Fruit fly (Drosophila melanogaster) whole organism, pupa: ENCODE results near the gene Ae2.

Source experiments
- CG8159 ChIP-seq: fragments of 200-800 bp; sonication (Bioruptor generic); optimal IDR thresholded peaks from 3 replicates; lab custom pipeline; 2018; ENCODE audit warnings: missing biosample characterization, mild to moderate bottlenecking, missing genetic modification characterization, moderate library complexity
- CG9948 ChIP-seq: fragments of 200-800 bp; sonication (Bioruptor generic); optimal IDR thresholded peaks from 2 replicates; lab custom pipeline; 2018; ENCODE audit warnings: missing biosample characterization, mild to moderate bottlenecking, missing genetic modification characterization, moderate library complexity
- D1 ChIP-seq: fragments of 200-800 bp; sonication (Bioruptor generic); optimal IDR thresholded peaks from 2 replicates; lab custom pipeline; 2018; ENCODE audit warnings: missing biosample characterization, mild to moderate bottlenecking, missing genetic modification characterization, moderate library complexity
- Ets98B ChIP-seq: fragments of 200-800 bp; sonication (Bioruptor generic); IDR thresholded peaks from 2 replicates; pipeline ENCODE4 v1.3.6; 2022; ENCODE audit warnings: missing biosample characterization, missing genetic modification characterization
- Pif1A ChIP-seq: fragments of 200-800 bp; sonication (Bioruptor generic); optimal IDR thresholded peaks from 3 replicates; lab custom pipeline; 2016; ENCODE audit warnings: missing biosample characterization, missing genetic modification characterization

- TF ChIP-seq Pif1A (GFP tag; lab: Kevin White, UChicago): no peak
- no peak for TF ChIP-seq Ets98B (GFP tag; lab: Robert Waterston, UW)
- TF ChIP-seq CG8159 (tag; lab: Kevin White, UChicago): no peak
- no peak for TF ChIP-seq D1 (tag; lab: Kevin White, UChicago)
- TF ChIP-seq CG9948 (tag; lab: Kevin White, UChicago): no peak
Observed at dm6 chr3L:9717101-9717500, 46.2 kb upstream of the Ae2 start.
